Worm (Caenorhabditis elegans): ENCODE data around the gene R05D8.7.

ce11 chrV:2730784-2731480 is 32.1 kb downstream of the R05D8.7 start, which contains the start of gene dod-3:
- TF ChIP-seq ztf-23 (GFP tag; IDR thresholded peaks at IDR 0.05) (no peak), tab-1 (GFP tag; IDR thresholded peaks at IDR 0.05) (no peak), T22C8.4 (GFP tag; IDR thresholded peaks at IDR 0.05) (no peak), klf-2 (GFP tag; conservative IDR thresholded peaks at IDR 0.05) (no peak)
